Worm (Caenorhabditis elegans): ENCODE data around the gene srsx-34.

DNA sequence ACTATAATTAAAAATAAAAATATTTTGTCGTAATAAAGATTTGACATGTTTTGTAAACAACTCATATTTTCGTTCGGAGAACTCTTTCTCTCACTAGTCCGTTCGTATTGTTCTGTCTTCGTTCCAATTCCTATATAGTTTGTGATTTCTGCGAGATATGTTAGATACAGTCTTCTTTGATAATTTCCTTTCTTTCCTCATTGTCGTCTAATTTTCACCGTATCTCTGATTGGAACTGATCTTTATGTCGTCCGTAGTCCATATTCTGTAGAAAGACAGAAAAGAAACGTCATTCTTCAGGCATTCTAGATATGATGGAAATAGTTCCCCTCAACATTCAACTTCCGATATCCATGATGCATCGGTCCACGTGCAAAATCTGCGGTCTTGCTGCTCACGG lies 9.1 kb downstream of the srsx-34 start, which contains the start of gene nhr-30:
- TF ChIP-seq pqm-1 (tag; optimal IDR thresholded peaks at IDR 0.05), result no peak
- TF ChIP-seq F13H6.1 (tag; optimal IDR thresholded peaks at IDR 0.05), result no peak
- TF ChIP-seq hlh-15 (tag; optimal IDR thresholded peaks at IDR 0.05), result no peak
- no peak for TF ChIP-seq mec-3 (tag; optimal IDR thresholded peaks at IDR 0.05; ENCODE audit: borderline replicate concordance)

Data from whole organism, late embryonic.